Worm (Caenorhabditis elegans) whole organism, L2 larva: ENCODE results near the gene chil-11.

Experiments used
- C34F6.9 ChIP-seq: fragments of 150-350 bp; optimal IDR thresholded peaks from 2 replicates; lab custom pipeline; 2014; ENCODE audit warnings: missing biosample characterization, missing genetic modification characterization
- F13H6.1 ChIP-seq: sonication (generic microtip); optimal IDR thresholded peaks from 2 replicates; lab custom pipeline; 2016; ENCODE audit warnings: missing genetic modification characterization, missing compliant biosample characterization
- R02D3.7 ChIP-seq: fragments of 150-350 bp; optimal IDR thresholded peaks from 2 replicates; lab custom pipeline; 2014; ENCODE audit warnings: missing biosample characterization, missing genetic modification characterization
- Y55F3AM.14 ChIP-seq: fragments of 200-800 bp; sonication (Bioruptor generic); optimal IDR thresholded peaks from 2 replicates; lab custom pipeline; 2018; ENCODE audit warnings: mild to moderate bottlenecking, missing genetic modification characterization, missing compliant biosample characterization
- ZK546.5 ChIP-seq: sonication (generic microtip); optimal IDR thresholded peaks from 2 replicates; lab custom pipeline; 2017; ENCODE audit warnings: missing biosample characterization, missing genetic modification characterization
- aly-2 ChIP-seq: fragments of 150-350 bp; optimal IDR thresholded peaks from 2 replicates; lab custom pipeline; 2014; ENCODE audit warnings: missing biosample characterization, missing genetic modification characterization
- ama-1 ChIP-seq: fragments of 150-350 bp; optimal IDR thresholded peaks from 2 replicates; lab custom pipeline; 2018; ENCODE audit warnings: inconsistent platforms
- blmp-1 ChIP-seq: sonication (generic microtip); optimal IDR thresholded peaks from 2 replicates; lab custom pipeline; 2017; ENCODE audit warnings: missing genetic modification characterization, mild to moderate bottlenecking, missing compliant biosample characterization, antibody characterized with exemption, moderate library complexity; ENCODE audit not compliant: insufficient read depth
- ceh-82 ChIP-seq: fragments of 150-350 bp; optimal IDR thresholded peaks from 2 replicates; lab custom pipeline; 2014; ENCODE audit warnings: missing biosample characterization, missing genetic modification characterization
- crh-2 ChIP-seq: sonication (generic microtip); optimal IDR thresholded peaks from 2 replicates; lab custom pipeline; 2017; ENCODE audit warnings: missing biosample characterization, missing genetic modification characterization
- egl-27 ChIP-seq: sonication (generic microtip); optimal IDR thresholded peaks from 3 replicates; lab custom pipeline; 2017; ENCODE audit warnings: missing biosample characterization, missing genetic modification reagents, missing genetic modification characterization
- elt-3 ChIP-seq: sonication (generic microtip); optimal IDR thresholded peaks from 2 replicates; lab custom pipeline; 2017; ENCODE audit warnings: missing biosample characterization, missing genetic modification characterization
- fos-1 ChIP-seq: fragments of 150-350 bp; optimal IDR thresholded peaks from 2 replicates; lab custom pipeline; 2014; ENCODE audit warnings: missing biosample characterization, missing genetic modification characterization
- gmeb-1 ChIP-seq: fragments of 150-350 bp; optimal IDR thresholded peaks from 2 replicates; lab custom pipeline; 2014; ENCODE audit warnings: missing biosample characterization, missing genetic modification characterization
- lin-13 ChIP-seq: fragments of 150-350 bp; optimal IDR thresholded peaks from 2 replicates; lab custom pipeline; 2014; ENCODE audit warnings: missing biosample characterization, missing genetic modification reagents, missing genetic modification characterization
- lsy-2 ChIP-seq, 2 experiments: fragments of 150-350 bp in 1 of 2; sonication (generic microtip) in 1 of 2; optimal IDR thresholded peaks; 2 replicates each; lab custom pipeline; 2014 to 2017; ENCODE audit warnings: missing biosample characterization in 2 of 2, missing genetic modification characterization in 2 of 2
- mdl-1 ChIP-seq, 2 experiments: fragments of 150-350 bp in 1 of 2; sonication (generic microtip) in 1 of 2; optimal IDR thresholded peaks; 2 replicates each; lab custom pipeline; 2017; ENCODE audit warnings: missing biosample characterization in 2 of 2, missing genetic modification characterization in 2 of 2
- nhr-10 ChIP-seq: sonication (generic microtip); optimal IDR thresholded peaks from 2 replicates; lab custom pipeline; 2017; ENCODE audit warnings: missing biosample characterization, missing genetic modification characterization
- nhr-11 ChIP-seq: fragments of 150-350 bp; optimal IDR thresholded peaks from 2 replicates; lab custom pipeline; 2014; ENCODE audit warnings: missing biosample characterization, missing genetic modification characterization
- nhr-129 ChIP-seq: fragments of 150-350 bp; optimal IDR thresholded peaks from 2 replicates; lab custom pipeline; 2014; ENCODE audit warnings: missing biosample characterization, missing genetic modification characterization
- nhr-21 ChIP-seq: fragments of 150-350 bp; optimal IDR thresholded peaks from 2 replicates; lab custom pipeline; 2014; ENCODE audit warnings: missing biosample characterization, missing genetic modification characterization
- nhr-25 ChIP-seq: fragments of 150-350 bp; sonication (generic microtip); optimal IDR thresholded peaks from 3 replicates; lab custom pipeline; 2014; ENCODE audit warnings: missing biosample characterization, missing genetic modification characterization
- nhr-6 ChIP-seq: fragments of 150-350 bp; optimal IDR thresholded peaks from 2 replicates; lab custom pipeline; 2014; ENCODE audit warnings: missing biosample characterization, missing genetic modification characterization
- sem-4 ChIP-seq: fragments of 150-350 bp; optimal IDR thresholded peaks from 2 replicates; lab custom pipeline; 2014; ENCODE audit warnings: missing biosample characterization, missing genetic modification reagents, missing genetic modification characterization
- skn-1 ChIP-seq: sonication (generic microtip); optimal IDR thresholded peaks from 2 replicates; lab custom pipeline; 2017; ENCODE audit warnings: missing biosample characterization, missing genetic modification characterization
- sma-3 ChIP-seq: sonication (generic microtip); optimal IDR thresholded peaks from 2 replicates; lab custom pipeline; 2016; ENCODE audit warnings: missing genetic modification reagents, missing genetic modification characterization, missing compliant biosample characterization
- sma-9 ChIP-seq, 2 experiments: fragments of 150-350 bp in 1 of 2; sonication (generic microtip) in 1 of 2; optimal IDR thresholded peaks; 2 replicates each; lab custom pipeline; 2014 to 2016; ENCODE audit warnings: missing genetic modification characterization in 2 of 2, mild to moderate bottlenecking in 1 of 2, missing biosample characterization in 1 of 2, missing compliant biosample characterization in 1 of 2, missing genetic modification reagents in 1 of 2, moderate library complexity in 1 of 2
- snpc-4 ChIP-seq: fragments of 150-350 bp; optimal IDR thresholded peaks from 2 replicates; lab custom pipeline; 2014; ENCODE audit warnings: missing biosample characterization, missing genetic modification characterization
- unc-39 ChIP-seq: fragments of 150-350 bp; optimal IDR thresholded peaks from 2 replicates; lab custom pipeline; 2014; ENCODE audit warnings: missing biosample characterization, missing genetic modification characterization
- unc-55 ChIP-seq: fragments of 150-350 bp; sonication (generic microtip); optimal IDR thresholded peaks from 3 replicates; lab custom pipeline; 2014; ENCODE audit warnings: missing biosample characterization, missing genetic modification reagents, missing genetic modification characterization
- zag-1 ChIP-seq: fragments of 150-350 bp; optimal IDR thresholded peaks from 2 replicates; lab custom pipeline; 2014; ENCODE audit warnings: missing biosample characterization, missing genetic modification characterization
- ztf-1 ChIP-seq: fragments of 200-800 bp; sonication (Bioruptor generic); conservative IDR thresholded peaks from 2 replicates; pipeline ENCODE4 v1.3.6; 2022; ENCODE audit warnings: missing genetic modification characterization, missing compliant biosample characterization
- ztf-11 ChIP-seq: sonication (generic microtip); optimal IDR thresholded peaks from 2 replicates; lab custom pipeline; 2017; ENCODE audit warnings: missing biosample characterization, missing genetic modification characterization
- ztf-4 ChIP-seq: fragments of 150-350 bp; optimal IDR thresholded peaks from 2 replicates; lab custom pipeline; 2014; ENCODE audit warnings: missing biosample characterization, missing genetic modification characterization

chil-11 gene

DNA sequence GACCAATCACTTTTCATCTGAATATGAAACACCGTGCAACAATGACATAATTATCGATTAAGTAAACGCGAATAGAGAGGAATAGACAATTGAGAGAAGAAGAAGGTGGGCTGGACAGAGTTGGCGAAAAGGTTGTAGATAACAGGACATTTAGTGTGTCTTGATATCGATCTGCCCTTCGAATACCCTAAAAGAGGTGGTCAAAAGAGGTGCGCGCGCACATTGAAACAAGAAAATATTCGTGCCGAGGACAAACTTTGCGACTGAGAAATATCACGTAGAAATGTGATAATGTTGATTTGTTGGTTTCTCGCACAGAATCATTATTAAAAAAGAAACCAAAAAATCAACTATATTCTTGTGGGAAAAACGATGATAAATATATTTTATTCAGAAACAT, 8.7 kb downstream of the chil-11 start (continued):
- no peak for TF ChIP-seq skn-1 (tag; lab: Kevin White, UChicago)

DNA sequence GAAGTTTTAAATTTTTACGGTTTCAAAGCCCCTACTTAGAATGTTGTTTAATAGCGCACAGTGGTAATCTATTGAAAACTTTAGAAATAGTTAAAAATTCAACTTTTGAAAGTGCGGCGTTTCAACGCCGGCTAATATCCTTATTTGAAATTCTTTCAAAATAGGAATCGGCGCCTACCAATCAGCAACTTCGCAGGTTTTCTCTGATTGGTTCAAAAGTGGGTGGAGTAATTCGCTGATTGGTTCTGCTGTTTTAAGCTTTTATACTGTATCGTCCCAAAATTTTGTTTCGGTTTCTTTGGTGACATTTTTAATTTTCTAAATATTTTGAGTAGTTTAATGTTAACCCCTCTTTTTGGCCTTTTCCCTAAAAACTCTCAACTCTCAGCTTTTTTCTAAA, 10.9 kb downstream of the chil-11 start:
- TF ChIP-seq ztf-11 (no peak), ceh-82 (tag; lab: Kevin White, UChicago) (no peak), elt-3 (tag; lab: Kevin White, UChicago) (no peak), snpc-4 (tag; lab: Kevin White, UChicago) (no peak)

DNA sequence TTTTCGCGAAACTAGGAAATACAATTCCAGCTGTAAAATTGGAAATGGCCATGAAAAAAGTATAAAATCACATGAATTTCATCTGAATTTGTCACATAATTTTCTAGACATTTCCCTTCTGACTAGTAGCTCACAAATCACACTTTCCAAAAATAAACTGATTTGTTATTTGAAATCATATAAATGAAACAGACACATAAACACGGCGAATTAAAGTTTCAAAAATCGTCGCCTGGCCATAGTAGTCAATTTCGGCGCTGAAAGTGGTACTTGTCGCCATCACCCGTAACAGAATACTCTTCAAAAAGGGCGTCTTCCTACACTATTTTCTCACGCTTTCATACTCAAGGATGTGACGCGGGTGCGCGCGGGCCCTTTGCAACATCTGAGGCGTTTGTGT, 11.6 kb downstream of the chil-11 start:
- TF ChIP-seq aly-2 (tag; lab: Kevin White, UChicago) (no peak), nhr-25 (tag; lab: Kevin White, UChicago) (peak; percentile 57)

DNA sequence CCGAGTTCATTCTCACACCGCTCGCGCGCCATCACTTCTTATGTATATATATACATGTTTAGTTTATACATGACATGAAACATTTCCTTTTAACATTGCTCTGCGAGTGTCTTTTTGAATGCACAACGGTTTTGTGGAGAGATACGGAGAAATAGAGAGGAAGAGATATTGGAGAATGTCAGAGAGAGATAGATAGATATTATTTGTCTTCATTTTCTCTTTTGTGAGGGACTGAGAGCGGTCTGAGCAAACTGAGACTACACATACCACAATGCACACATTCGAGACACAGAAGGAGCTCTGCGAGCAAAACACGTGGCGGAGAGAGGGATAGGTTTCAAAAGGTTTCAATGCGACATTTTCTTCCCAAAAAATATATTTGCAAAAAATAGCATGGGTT, 12.1 kb downstream of the chil-11 start:
- TF ChIP-seq egl-27 (tag; lab: Kevin White, UChicago) (peak; percentile 46), ztf-1 (no peak), unc-55 (GFP tag; lab: Kevin White, UChicago) (no peak), mdl-1 (tag; optimal IDR thresholded peaks at IDR 0.05; lab: Kevin White, UChicago) (peak; percentile 17 to 76), F13H6.1 (tag; lab: Kevin White, UChicago) (peak; percentile 80), zag-1 (tag; lab: Kevin White, UChicago) (no peak), nhr-129 (tag; lab: Kevin White, UChicago) (peak; percentile 73), sma-9 (GFP tag; optimal IDR thresholded peaks at IDR 0.05; lab: Kevin White, UChicago) (peak; percentile 69), sma-9 (tag; optimal IDR thresholded peaks at IDR 0.05; lab: Kevin White, UChicago) (no peak), C34F6.9 (peak; percentile 47), lsy-2 (tag; optimal IDR thresholded peaks at IDR 0.05; lab: Kevin White, UChicago) (peak in 1 of 2 experiments; percentile 45)
- TF ChIP-seq, all 48 proteins: peak for 7

DNA sequence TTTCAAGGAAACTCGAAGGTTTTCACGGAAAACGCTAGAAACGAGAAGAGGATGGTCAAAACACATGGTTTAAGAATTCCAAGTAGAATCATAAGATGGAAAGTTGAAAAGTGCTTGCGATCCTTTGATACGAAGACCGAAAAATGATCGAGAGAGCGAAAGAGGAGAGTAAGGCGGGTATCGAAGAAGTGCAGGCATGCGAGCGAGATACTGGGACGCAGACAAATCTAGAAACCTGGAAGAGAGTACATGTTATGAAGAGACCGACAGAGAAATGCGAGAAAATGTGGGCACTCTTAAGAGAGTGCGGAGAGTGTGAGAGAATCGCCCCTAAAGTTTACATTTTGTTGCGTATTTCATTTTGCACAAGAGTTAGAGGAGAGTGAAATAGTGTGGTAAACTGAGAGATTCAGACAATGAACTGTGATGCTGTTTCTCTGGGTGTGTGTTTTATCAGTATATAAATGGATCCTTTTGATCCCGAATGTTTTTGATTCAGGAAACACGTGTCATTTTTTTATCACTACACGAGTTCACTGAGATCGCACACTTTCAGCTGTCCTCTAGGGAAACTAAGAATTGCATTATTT, 12.9 kb downstream of the chil-11 start:
- no peak for TF ChIP-seq nhr-11 (tag; lab: Kevin White, UChicago)
- TF ChIP-seq crh-2 (tag; lab: Kevin White, UChicago), result peak; percentile 84
- peak; percentile 62 for TF ChIP-seq gmeb-1 (tag; lab: Kevin White, UChicago)
- no peak for TF ChIP-seq skn-1 (tag; lab: Kevin White, UChicago)
- TF ChIP-seq sem-4 (tag; lab: Kevin White, UChicago), result peak; percentile 91
- peak; percentile 97 for TF ChIP-seq sma-9 (GFP tag; optimal IDR thresholded peaks at IDR 0.05; lab: Kevin White, UChicago)
- peak; percentile 23 for TF ChIP-seq sma-9 (tag; optimal IDR thresholded peaks at IDR 0.05; lab: Kevin White, UChicago)
- TF ChIP-seq nhr-6 (tag; lab: Kevin White, UChicago), result peak; percentile 81
- TF ChIP-seq lin-13 (GFP tag; lab: Kevin White, UChicago), result peak; percentile 69
- peak; percentile 12 for TF ChIP-seq snpc-4 (tag; lab: Kevin White, UChicago)
- peak; percentile 81 for TF ChIP-seq egl-27 (tag; lab: Kevin White, UChicago)
- TF ChIP-seq ztf-4, result peak; percentile 71
- TF ChIP-seq unc-55 (GFP tag; lab: Kevin White, UChicago), result peak; percentile 79
- peak; percentile 13 to 81 for TF ChIP-seq lsy-2 (tag; optimal IDR thresholded peaks at IDR 0.05; lab: Kevin White, UChicago)
- no peak for TF ChIP-seq nhr-10 (tag; lab: Kevin White, UChicago)
- no peak for TF ChIP-seq aly-2 (tag; lab: Kevin White, UChicago)
- TF ChIP-seq C34F6.9, result peak; percentile 73
- TF ChIP-seq mdl-1 (tag; optimal IDR thresholded peaks at IDR 0.05; lab: Kevin White, UChicago), result peak; percentile 45 to 86
- no peak for TF ChIP-seq R02D3.7 (tag; lab: Kevin White, UChicago)
- TF ChIP-seq sma-3 (GFP tag; lab: Kevin White, UChicago), result peak; percentile 81
- TF ChIP-seq nhr-25 (tag; lab: Kevin White, UChicago), result peak; percentile 71
- peak; percentile 33 for TF ChIP-seq ama-1
- TF ChIP-seq ZK546.5, result no peak
- peak; percentile 65 for TF ChIP-seq blmp-1 (tag; lab: Kevin White, UChicago)
- peak; percentile 23 for TF ChIP-seq Y55F3AM.14
- TF ChIP-seq nhr-129 (tag; lab: Kevin White, UChicago), result peak; percentile 81
- TF ChIP-seq unc-39 (tag; lab: Kevin White, UChicago), result no peak
- peak; percentile 96 for TF ChIP-seq F13H6.1 (tag; lab: Kevin White, UChicago)
- TF ChIP-seq fos-1, result peak; percentile 60
- peak; percentile 90 for TF ChIP-seq nhr-21 (tag; lab: Kevin White, UChicago)
